Fruit fly (Drosophila melanogaster): ENCODE data around the gene mia.

DNA sequence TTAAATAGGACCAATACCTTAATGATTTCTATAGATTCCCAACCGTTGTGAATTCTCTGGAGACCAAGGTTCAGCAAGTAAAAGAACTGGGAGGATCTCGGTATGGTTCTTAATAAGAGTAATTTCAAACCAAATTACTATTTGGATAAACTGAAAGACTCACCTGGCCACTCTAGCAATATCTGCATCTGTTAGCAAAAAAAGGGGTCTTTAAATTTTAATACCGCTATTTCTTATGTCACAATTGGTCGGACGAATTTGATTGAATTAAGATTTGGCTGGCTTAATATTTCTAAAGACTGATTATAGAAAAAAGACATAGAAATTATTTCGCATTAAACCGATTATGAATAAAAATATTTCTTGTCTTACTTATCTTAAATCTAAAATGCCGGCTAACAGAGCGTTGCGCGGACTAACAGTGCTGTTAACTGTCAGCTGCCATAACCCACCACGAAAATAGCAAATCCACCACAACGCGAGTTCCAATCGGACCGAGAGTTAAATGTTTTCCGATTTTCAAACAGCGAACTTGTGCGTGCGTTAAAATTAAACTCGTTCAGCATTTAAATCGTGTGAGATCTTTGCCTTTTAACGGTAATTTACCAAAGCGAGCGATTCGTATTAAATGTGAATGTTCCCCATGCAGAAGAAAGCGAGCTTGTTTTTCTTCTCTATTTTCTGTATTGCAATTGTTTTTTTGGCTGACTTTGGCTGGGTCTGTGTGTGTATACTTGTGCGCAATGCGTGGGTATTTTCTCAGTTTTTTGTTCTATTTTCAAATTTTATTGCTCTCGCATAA, 19.9 kb upstream of the mia start, which contains the start of gene CRMP:
- no peak for TF ChIP-seq ey (GFP tag; optimal IDR thresholded peaks at IDR 0.05)
- TF ChIP-seq Dfd (GFP tag; optimal IDR thresholded peaks at IDR 0.05), result no peak

Measured in whole organism, wandering third instar larva.